Fruit fly (Drosophila melanogaster) whole organism, embryonic: Measurements from ENCODE around the gene comm.
A peak's percentile ranks its signal among the peaks of the same experiment; 100 is the strongest.

Experiments
- Aef1 ChIP-seq: fragments of 200-800 bp; sonication (Bioruptor generic); IDR thresholded peaks from 3 replicates; pipeline ENCODE4 v1.3.6; 2022; ENCODE audit warnings: missing biosample characterization, missing genetic modification characterization
- Asciz ChIP-seq: fragments of 200-800 bp; sonication (Bioruptor generic); optimal IDR thresholded peaks from 2 replicates; lab custom pipeline; 2017; ENCODE audit warnings: missing biosample characterization, mild to moderate bottlenecking, missing genetic modification characterization, missing genetic modification reagents
- Bgb ChIP-seq: fragments of 200-800 bp; sonication (Bioruptor generic); IDR thresholded peaks from 2 replicates; pipeline ENCODE4 v1.3.6; 2022; ENCODE audit warnings: missing biosample characterization, missing genetic modification characterization; ENCODE audit not compliant: partially characterized antibody
- CG11247 ChIP-seq: fragments of 200-800 bp; sonication (Bioruptor generic); IDR thresholded peaks from 2 replicates; pipeline ENCODE4 v1.3.6; 2022; ENCODE audit warnings: missing biosample characterization, missing genetic modification characterization
- CG11456 ChIP-seq: fragments of 200-800 bp; sonication (Bioruptor generic); IDR thresholded peaks from 3 replicates; pipeline ENCODE4 v1.3.6; 2022; ENCODE audit warnings: missing biosample characterization, missing genetic modification characterization
- CG12071 ChIP-seq: fragments of 200-800 bp; sonication (Bioruptor generic); optimal IDR thresholded peaks from 3 replicates; lab custom pipeline; 2018; ENCODE audit warnings: missing biosample characterization, mild to moderate bottlenecking, missing genetic modification characterization
- CG15479 ChIP-seq: fragments of 200-800 bp; sonication (Bioruptor generic); optimal IDR thresholded peaks from 3 replicates; lab custom pipeline; 2019; ENCODE audit warnings: missing biosample characterization, mild to moderate bottlenecking, missing genetic modification characterization, moderate library complexity
- CG30431 ChIP-seq: fragments of 200-800 bp; sonication (Bioruptor generic); optimal IDR thresholded peaks from 2 replicates; lab custom pipeline; 2017; ENCODE audit warnings: missing biosample characterization, missing genetic modification characterization
- CG3163 ChIP-seq: fragments of 200-800 bp; sonication (Bioruptor generic); optimal IDR thresholded peaks from 3 replicates; lab custom pipeline; 2016; ENCODE audit warnings: missing biosample characterization, missing genetic modification characterization
- CG33213 ChIP-seq: fragments of 200-800 bp; sonication (Bioruptor generic); optimal IDR thresholded peaks from 3 replicates; lab custom pipeline; 2016; ENCODE audit warnings: missing biosample characterization, missing genetic modification characterization
- CG3838 ChIP-seq: fragments of 200-800 bp; sonication (Bioruptor generic); optimal IDR thresholded peaks from 3 replicates; lab custom pipeline; 2016; ENCODE audit warnings: missing biosample characterization, missing genetic modification characterization
- CG3995 ChIP-seq: fragments of 200-800 bp; sonication (Bioruptor generic); optimal IDR thresholded peaks from 3 replicates; lab custom pipeline; 2016; ENCODE audit warnings: missing biosample characterization, missing genetic modification characterization
- CG5245 ChIP-seq: fragments of 200-800 bp; sonication (Bioruptor generic); optimal IDR thresholded peaks from 3 replicates; lab custom pipeline; 2016; ENCODE audit warnings: missing biosample characterization, missing genetic modification characterization
- CG6813 ChIP-seq: fragments of 200-800 bp; sonication (Bioruptor generic); optimal IDR thresholded peaks from 2 replicates; lab custom pipeline; 2017; ENCODE audit warnings: missing biosample characterization, missing genetic modification characterization, mild to moderate bottlenecking, moderate library complexity, missing genetic modification reagents
- CG7786 ChIP-seq: fragments of 200-800 bp; sonication (Bioruptor generic); optimal IDR thresholded peaks from 2 replicates; lab custom pipeline; 2016; ENCODE audit warnings: missing biosample characterization, missing genetic modification characterization
- CG8359 ChIP-seq: fragments of 200-800 bp; sonication (Bioruptor generic); optimal IDR thresholded peaks from 2 replicates; lab custom pipeline; 2017; ENCODE audit warnings: missing biosample characterization, mild to moderate bottlenecking, missing genetic modification characterization, borderline replicate concordance
- CG9437 ChIP-seq: fragments of 200-800 bp; sonication (Bioruptor generic); optimal IDR thresholded peaks from 2 replicates; lab custom pipeline; 2018; ENCODE audit warnings: missing biosample characterization, mild to moderate bottlenecking, missing genetic modification characterization
- CG9876 ChIP-seq: fragments of 200-800 bp; sonication (Bioruptor generic); optimal IDR thresholded peaks from 2 replicates; lab custom pipeline; 2016; ENCODE audit warnings: missing biosample characterization, missing genetic modification characterization
- D ChIP-seq, 2 experiments: fragments of 200-800 bp in 1 of 2; fragments of >200 bp in 1 of 2; sonication (Bioruptor generic) in 1 of 2; optimal IDR thresholded peaks; 2 replicates in 1 of 2; 3 replicates in 1 of 2; lab custom pipeline; 2017; ENCODE audit warnings: mild to moderate bottlenecking in 1 of 2, missing biosample characterization in 1 of 2, missing genetic modification characterization in 1 of 2, missing genetic modification reagents in 1 of 2
- D19A ChIP-seq: fragments of 200-800 bp; optimal IDR thresholded peaks from 3 replicates; lab custom pipeline; 2019; ENCODE audit warnings: missing biosample characterization, mild to moderate bottlenecking, missing genetic modification characterization, moderate library complexity
- Deaf1 ChIP-seq: fragments of 200-800 bp; optimal IDR thresholded peaks from 3 replicates; lab custom pipeline; 2019; ENCODE audit warnings: missing biosample characterization, mild to moderate bottlenecking, missing genetic modification characterization, moderate library complexity
- Dip3 ChIP-seq: fragments of 200-800 bp; sonication (Bioruptor generic); optimal IDR thresholded peaks from 3 replicates; lab custom pipeline; 2016; ENCODE audit warnings: missing biosample characterization, missing genetic modification characterization
- Eip74EF ChIP-seq, 2 experiments: fragments of 200-800 bp in 1 of 2; fragments of >200 bp in 1 of 2; sonication (Bioruptor generic) in 1 of 2; optimal IDR thresholded peaks; 2 replicates each; lab custom pipeline; 2017 to 2019; ENCODE audit warnings: missing biosample characterization in 2 of 2, missing genetic modification characterization in 2 of 2, mild to moderate bottlenecking in 1 of 2, moderate library complexity in 1 of 2
- Gug ChIP-seq: fragments of 200-800 bp; sonication (Bioruptor generic); IDR thresholded peaks from 4 replicates; pipeline ENCODE4 v1.3.6; 2022; ENCODE audit warnings: missing biosample characterization, missing genetic modification characterization
- HLH54F ChIP-seq: fragments of 200-800 bp; sonication (Bioruptor generic); optimal IDR thresholded peaks from 3 replicates; lab custom pipeline; 2016; ENCODE audit warnings: missing biosample characterization, missing genetic modification characterization
- Lim3 ChIP-seq: fragments of 200-800 bp; sonication (Bioruptor generic); IDR thresholded peaks from 2 replicates; pipeline ENCODE4 v1.3.6; 2022; ENCODE audit warnings: missing biosample characterization, missing genetic modification characterization
- Oli ChIP-seq: fragments of 200-800 bp; sonication (Bioruptor generic); optimal IDR thresholded peaks from 2 replicates; lab custom pipeline; 2018; ENCODE audit warnings: missing biosample characterization, mild to moderate bottlenecking, missing genetic modification characterization, moderate library complexity
- Scr ChIP-seq: fragments of 200-800 bp; sonication (Bioruptor generic); IDR thresholded peaks from 2 replicates; pipeline ENCODE4 v1.3.6; 2022; ENCODE audit warnings: missing biosample characterization, missing genetic modification characterization; ENCODE audit not compliant: partially characterized antibody
- ac ChIP-seq: fragments of 200-800 bp; sonication (Bioruptor generic); optimal IDR thresholded peaks from 3 replicates; lab custom pipeline; 2017; ENCODE audit warnings: missing biosample characterization, mild to moderate bottlenecking, missing genetic modification characterization
- bigmax ChIP-seq: fragments of 200-800 bp; sonication (Bioruptor generic); optimal IDR thresholded peaks from 2 replicates; lab custom pipeline; 2018; ENCODE audit warnings: missing biosample characterization, mild to moderate bottlenecking, missing genetic modification characterization
- cas ChIP-seq: fragments of 200-800 bp; sonication (Bioruptor generic); IDR thresholded peaks from 2 replicates; pipeline ENCODE4 v1.3.6; 2022; ENCODE audit warnings: missing biosample characterization, missing genetic modification characterization
- eve ChIP-seq, 2 experiments: fragments of >200 bp; optimal IDR thresholded peaks; 2 replicates each; lab custom pipeline; 2017; ENCODE audit warnings: missing biosample characterization in 2 of 2, missing genetic modification characterization in 2 of 2
- fru ChIP-seq: fragments of >200 bp; optimal IDR thresholded peaks from 2 replicates; lab custom pipeline; 2017
- gcm2 ChIP-seq: fragments of 200-800 bp; sonication (Bioruptor generic); optimal IDR thresholded peaks from 2 replicates; lab custom pipeline; 2016; ENCODE audit warnings: missing biosample characterization, missing genetic modification characterization
- knrl ChIP-seq: fragments of 200-800 bp; sonication (Bioruptor generic); IDR thresholded peaks from 3 replicates; pipeline ENCODE4 v1.3.6; 2022; ENCODE audit warnings: missing biosample characterization, missing genetic modification characterization; ENCODE audit not compliant: partially characterized antibody
- lab ChIP-seq: fragments of 200-800 bp; sonication (Bioruptor generic); optimal IDR thresholded peaks from 3 replicates; lab custom pipeline; 2017; ENCODE audit warnings: missing biosample characterization, missing genetic modification characterization, mild to moderate bottlenecking, moderate library complexity, missing genetic modification reagents
- lola ChIP-seq, 3 experiments: fragments of >200 bp in 2 of 3; fragments of 200-800 bp in 1 of 3; sonication (Bioruptor generic) in 1 of 3; optimal IDR thresholded peaks; 2 replicates each; lab custom pipeline; 2017 to 2019; ENCODE audit warnings: missing biosample characterization in 3 of 3, missing genetic modification characterization in 3 of 3, mild to moderate bottlenecking in 1 of 3, moderate library complexity in 1 of 3
- mirr ChIP-seq: fragments of 200-800 bp; sonication (Bioruptor generic); optimal IDR thresholded peaks from 3 replicates; lab custom pipeline; 2018; ENCODE audit warnings: missing biosample characterization, mild to moderate bottlenecking, missing genetic modification characterization
- mld ChIP-seq: fragments of 200-800 bp; sonication (Bioruptor generic); IDR thresholded peaks from 3 replicates; pipeline ENCODE4 v1.3.6; 2022; ENCODE audit warnings: missing biosample characterization, missing genetic modification characterization; ENCODE audit not compliant: partially characterized antibody
- p53 ChIP-seq: fragments of 200-800 bp; sonication (Bioruptor generic); optimal IDR thresholded peaks from 2 replicates; lab custom pipeline; 2016; ENCODE audit warnings: missing biosample characterization, missing genetic modification characterization
- peb ChIP-seq: fragments of 200-800 bp; sonication (Bioruptor generic); IDR thresholded peaks from 2 replicates; pipeline ENCODE4 v1.3.6; 2022; ENCODE audit warnings: missing biosample characterization, missing genetic modification characterization
- pros ChIP-seq: fragments of 200-800 bp; sonication (Bioruptor generic); optimal IDR thresholded peaks from 3 replicates; lab custom pipeline; 2019; ENCODE audit warnings: missing biosample characterization, mild to moderate bottlenecking, missing genetic modification characterization, moderate library complexity
- sens ChIP-seq: fragments of 200-800 bp; sonication (Bioruptor generic); peaks from one replicate; lab custom pipeline; 2016; ENCODE audit warnings: missing biosample characterization, missing genetic modification characterization
- seq ChIP-seq: fragments of 200-800 bp; sonication (Bioruptor generic); IDR thresholded peaks from 2 replicates; pipeline ENCODE4 v1.3.6; 2022; ENCODE audit warnings: missing biosample characterization, missing genetic modification characterization
- tll ChIP-seq, 2 experiments: fragments of 200-800 bp in 1 of 2; fragments of >200 bp in 1 of 2; sonication (Bioruptor generic) in 1 of 2; optimal IDR thresholded peaks; 2 replicates each; lab custom pipeline; 2017 to 2019; ENCODE audit warnings: missing biosample characterization in 2 of 2, missing genetic modification characterization in 2 of 2, mild to moderate bottlenecking in 1 of 2, moderate library complexity in 1 of 2
- ttk ChIP-seq: fragments of 200-800 bp; sonication (Bioruptor generic); IDR thresholded peaks from 2 replicates; pipeline ENCODE4 v2.1.2; 2022; ENCODE audit warnings: missing biosample characterization, missing genetic modification characterization
- zen ChIP-seq: fragments of 200-800 bp; sonication (Bioruptor generic); optimal IDR thresholded peaks from 3 replicates; lab custom pipeline; 2018; ENCODE audit warnings: missing biosample characterization, mild to moderate bottlenecking, missing genetic modification characterization, moderate library complexity
- zf30C ChIP-seq: fragments of 200-800 bp; sonication (Bioruptor generic); optimal IDR thresholded peaks from 3 replicates; lab custom pipeline; 2018; ENCODE audit warnings: missing biosample characterization, mild to moderate bottlenecking, missing genetic modification characterization

The comm gene

dm6 chr3L:15712063-15712462 lies 16.2 kb downstream of the comm start (continued):
- TF ChIP-seq CG8359 (GFP tag; lab: Kevin White, UChicago) (no peak), Oli (tag; lab: Kevin White, UChicago) (no peak), CG11247 (GFP tag; lab: Robert Waterston, UW) (no peak), Dip3 (GFP tag; lab: Kevin White, UChicago) (no peak), zf30C (GFP tag; lab: Kevin White, UChicago) (no peak), CG3163 (GFP tag; lab: Kevin White, UChicago) (no peak), CG3838 (GFP tag; lab: Kevin White, UChicago) (no peak), Scr (GFP tag; lab: Robert Waterston, UW) (no peak), zen (tag; lab: Kevin White, UChicago) (peak; percentile 94), CG9437 (GFP tag; lab: Kevin White, UChicago) (no peak), CG6813 (GFP tag; lab: Kevin White, UChicago) (no peak), CG3995 (GFP tag; lab: Kevin White, UChicago) (no peak), CG33213 (no peak), ac (GFP tag; lab: Kevin White, UChicago) (no peak), Deaf1 (tag; lab: Kevin White, UChicago) (no peak), eve (GFP tag; optimal IDR thresholded peaks at IDR 0.05; lab: Kevin White, UChicago) (no peak), CG11456 (GFP tag; lab: Robert Waterston, UW) (no peak), Gug (GFP tag; lab: Robert Waterston, UW) (no peak), sens (no peak), Asciz (GFP tag; lab: Kevin White, UChicago) (no peak), D (optimal IDR thresholded peaks at IDR 0.05; lab: Kevin White, UChicago) (peak; percentile 97), D (GFP tag; optimal IDR thresholded peaks at IDR 0.05; lab: Kevin White, UChicago) (no peak), gcm2 (GFP tag; lab: Kevin White, UChicago) (no peak), D19A (tag; lab: Kevin White, UChicago) (no peak), mld (no peak), CG30431 (no peak), tll (GFP tag; optimal IDR thresholded peaks at IDR 0.05; lab: Kevin White, UChicago) (peak in 1 of 2 experiments; percentile 91), CG15479 (peak; percentile 97), Bgb (GFP tag; lab: Robert Waterston, UW) (no peak), bigmax (GFP tag; lab: Kevin White, UChicago) (no peak), lola (GFP tag; optimal IDR thresholded peaks at IDR 0.05; lab: Kevin White, UChicago) (no peak), CG9876 (GFP tag; lab: Kevin White, UChicago) (no peak), knrl (no peak), cas (no peak), p53 (GFP tag; lab: Kevin White, UChicago) (no peak), fru (lab: Kevin White, UChicago) (no peak), ttk (GFP tag; lab: Robert Waterston, UW) (no peak), CG7786 (GFP tag; lab: Kevin White, UChicago) (no peak), CG12071 (GFP tag; lab: Kevin White, UChicago) (no peak), Aef1 (no peak), lab (GFP tag; lab: Kevin White, UChicago) (no peak), mirr (GFP tag; lab: Kevin White, UChicago) (no peak), Lim3 (no peak), Eip74EF (GFP tag; optimal IDR thresholded peaks at IDR 0.05; lab: Kevin White, UChicago) (no peak), peb (GFP tag; lab: Robert Waterston, UW) (no peak), seq (GFP tag; lab: Robert Waterston, UW) (no peak), CG5245 (GFP tag; lab: Kevin White, UChicago) (no peak), HLH54F (GFP tag; lab: Kevin White, UChicago) (no peak), pros (GFP tag; lab: Kevin White, UChicago) (peak; percentile 5)
